Worm (Caenorhabditis elegans) whole organism, young adult: ENCODE measurements around the gene ins-11.

Source experiments
- B0019.2 ChIP-seq: fragments of 200-800 bp; sonication (Bioruptor generic); conservative IDR thresholded peaks from 2 replicates; pipeline ENCODE4 v1.3.6; 2022; ENCODE audit warnings: missing genetic modification reagents, missing genetic modification characterization, missing compliant biosample characterization
- B0035.1 ChIP-seq: sonication (generic microtip); optimal IDR thresholded peaks from 2 replicates; lab custom pipeline; 2016; ENCODE audit warnings: missing genetic modification characterization, mild to moderate bottlenecking, missing compliant biosample characterization, missing genotype, missing genetic modification reagents
- B0261.1 ChIP-seq: sonication (generic microtip); optimal IDR thresholded peaks from 2 replicates; lab custom pipeline; 2016; ENCODE audit warnings: mild to moderate bottlenecking, missing genetic modification characterization, moderate library complexity, missing compliant biosample characterization
- C06A6.2 ChIP-seq: fragments of 200-800 bp; sonication (Bioruptor generic); conservative IDR thresholded peaks from 2 replicates; pipeline ENCODE4 v1.3.6; 2022; ENCODE audit warnings: missing genetic modification characterization, missing compliant biosample characterization
- C17E4.6 ChIP-seq: fragments of 200-800 bp; sonication (Bioruptor generic); IDR thresholded peaks from 2 replicates; pipeline ENCODE4 v1.3.6; 2022; ENCODE audit warnings: missing genetic modification reagents, missing genetic modification characterization, missing compliant biosample characterization
- F33H1.4 ChIP-seq: fragments of 200-800 bp; sonication (Bioruptor generic); IDR thresholded peaks from 2 replicates; pipeline ENCODE4 v1.3.6; 2022; ENCODE audit warnings: missing genetic modification reagents, missing genetic modification characterization, missing compliant biosample characterization
- F57A8.1 ChIP-seq: fragments of 200-800 bp; sonication (Bioruptor generic); optimal IDR thresholded peaks from 2 replicates; lab custom pipeline; 2018; ENCODE audit warnings: mild to moderate bottlenecking, missing genetic modification characterization, moderate library complexity, missing compliant biosample characterization
- Y53F4B.3 ChIP-seq: fragments of 200-800 bp; sonication (Bioruptor generic); IDR thresholded peaks from 2 replicates; pipeline ENCODE4 v1.3.6; 2022; ENCODE audit warnings: missing genetic modification reagents, missing genetic modification characterization, missing compliant biosample characterization
- Y95B8A.8 ChIP-seq: fragments of 200-800 bp; sonication (Bioruptor generic); IDR thresholded peaks from 2 replicates; pipeline ENCODE4 v1.3.6; 2022; ENCODE audit warnings: missing genetic modification reagents, missing genetic modification characterization, missing compliant biosample characterization
- ZK185.1 ChIP-seq: sonication (generic microtip); optimal IDR thresholded peaks from 2 replicates; lab custom pipeline; 2016; ENCODE audit warnings: mild to moderate bottlenecking, missing genetic modification characterization, missing compliant biosample characterization; ENCODE audit not compliant: poor library complexity, severe bottlenecking
- aptf-2 ChIP-seq: fragments of 200-800 bp; sonication (Bioruptor generic); conservative IDR thresholded peaks from 2 replicates; pipeline ENCODE4 v1.3.6; 2022; ENCODE audit warnings: missing genetic modification reagents, missing genetic modification characterization, missing compliant biosample characterization
- attf-6 ChIP-seq: fragments of 200-800 bp; sonication (Bioruptor generic); IDR thresholded peaks from 2 replicates; pipeline ENCODE4 v1.3.6; 2022; ENCODE audit warnings: missing genetic modification reagents, missing genetic modification characterization, missing compliant biosample characterization
- ccch-3 ChIP-seq: fragments of 200-800 bp; sonication (Bioruptor generic); optimal IDR thresholded peaks from 2 replicates; lab custom pipeline; 2018; ENCODE audit warnings: mild to moderate bottlenecking, missing genetic modification characterization, missing compliant biosample characterization
- cebp-1 ChIP-seq, 2 experiments: fragments of 200-800 bp in 1 of 2; sonication (Bioruptor generic) in 1 of 2; sonication (generic microtip) in 1 of 2; IDR thresholded peaks in 1 of 2; optimal IDR thresholded peaks in 1 of 2; 2 replicates each; pipeline versions ENCODE4 v1.3.6 to Lab custom; 2017 to 2022; ENCODE audit warnings: missing compliant biosample characterization in 2 of 2, missing genetic modification characterization in 2 of 2, mild to moderate bottlenecking in 1 of 2, missing genetic modification reagents in 1 of 2, moderate library complexity in 1 of 2
- cebp-2 ChIP-seq: fragments of 200-800 bp; sonication (Bioruptor generic); IDR thresholded peaks from 2 replicates; pipeline ENCODE4 v1.3.6; 2022; ENCODE audit warnings: missing genetic modification characterization, missing compliant biosample characterization
- ceh-100 ChIP-seq: fragments of 200-800 bp; sonication (Bioruptor generic); IDR thresholded peaks from 2 replicates; pipeline ENCODE4 v1.3.6; 2022; ENCODE audit warnings: missing genetic modification reagents, missing genetic modification characterization, missing compliant biosample characterization
- ceh-27 ChIP-seq: fragments of 200-800 bp; sonication (Bioruptor generic); optimal IDR thresholded peaks from 2 replicates; lab custom pipeline; 2018; ENCODE audit warnings: mild to moderate bottlenecking, missing genetic modification characterization, moderate library complexity, missing compliant biosample characterization
- ceh-40 ChIP-seq: fragments of 200-800 bp; sonication (Bioruptor generic); IDR thresholded peaks from 2 replicates; pipeline ENCODE4 v1.3.6; 2022; ENCODE audit warnings: missing genetic modification characterization, missing compliant biosample characterization
- ceh-79 ChIP-seq: sonication (generic microtip); optimal IDR thresholded peaks from 2 replicates; lab custom pipeline; 2017; ENCODE audit warnings: mild to moderate bottlenecking, missing genetic modification characterization, missing compliant biosample characterization
- chd-7 ChIP-seq: sonication (generic microtip); optimal IDR thresholded peaks from 2 replicates; lab custom pipeline; 2016; ENCODE audit warnings: mild to moderate bottlenecking, missing genetic modification characterization, moderate library complexity, missing compliant biosample characterization
- die-1 ChIP-seq: sonication (generic microtip); optimal IDR thresholded peaks from 2 replicates; lab custom pipeline; 2016; ENCODE audit warnings: missing genotype, mild to moderate bottlenecking, missing genetic modification characterization, missing compliant biosample characterization
- dox-1 ChIP-seq: fragments of 200-800 bp; sonication (Bioruptor generic); IDR thresholded peaks from 2 replicates; pipeline ENCODE4 v1.3.6; 2022; ENCODE audit warnings: missing genetic modification reagents, missing genetic modification characterization, missing compliant biosample characterization
- dpl-1 ChIP-seq: fragments of 150-350 bp; optimal IDR thresholded peaks from 2 replicates; lab custom pipeline; 2014; ENCODE audit warnings: missing biosample characterization, missing genetic modification reagents, missing genetic modification characterization
- gei-17 ChIP-seq: fragments of 200-800 bp; sonication (Bioruptor generic); optimal IDR thresholded peaks from 2 replicates; lab custom pipeline; 2018; ENCODE audit warnings: mild to moderate bottlenecking, missing genetic modification characterization, missing compliant biosample characterization
- hlh-26 ChIP-seq: fragments of 200-800 bp; sonication (Bioruptor generic); conservative IDR thresholded peaks from 2 replicates; pipeline ENCODE4 v1.3.6; 2022; ENCODE audit warnings: missing genetic modification reagents, missing genetic modification characterization, missing compliant biosample characterization
- hrde-1 ChIP-seq: sonication (generic microtip); optimal IDR thresholded peaks from 2 replicates; lab custom pipeline; 2016; ENCODE audit warnings: missing genetic modification characterization, mild to moderate bottlenecking, missing compliant biosample characterization, moderate library complexity, missing genotype, missing genetic modification reagents, borderline replicate concordance
- lag-1 ChIP-seq: fragments of 200-800 bp; sonication (Bioruptor generic); IDR thresholded peaks from 2 replicates; pipeline ENCODE4 v1.3.6; 2022; ENCODE audit warnings: missing genetic modification reagents, missing genetic modification characterization, missing compliant biosample characterization
- let-607 ChIP-seq, 2 experiments: fragments of 200-800 bp in 1 of 2; sonication (Bioruptor generic) in 1 of 2; sonication (generic microtip) in 1 of 2; optimal IDR thresholded peaks; 2 replicates each; lab custom pipeline; 2016 to 2018; ENCODE audit warnings: mild to moderate bottlenecking in 2 of 2, missing compliant biosample characterization in 2 of 2, missing genetic modification characterization in 2 of 2, moderate library complexity in 2 of 2, missing genotype in 1 of 2
- lin-26 ChIP-seq: fragments of 200-800 bp; sonication (Bioruptor generic); IDR thresholded peaks from 2 replicates; pipeline ENCODE4 v1.3.6; 2022; ENCODE audit warnings: missing genetic modification reagents, missing genetic modification characterization, missing compliant biosample characterization
- lin-35 ChIP-seq, 3 experiments: fragments of 150-350 bp in 2 of 3; sonication (generic microtip) in 1 of 3; optimal IDR thresholded peaks; 2 replicates each; lab custom pipeline; 2014 to 2018; ENCODE audit warnings: missing biosample characterization in 3 of 3, missing genetic modification characterization in 3 of 3, missing genetic modification reagents in 3 of 3
- lin-40 ChIP-seq: sonication (generic microtip); optimal IDR thresholded peaks from 2 replicates; lab custom pipeline; 2016; ENCODE audit warnings: missing genetic modification characterization, mild to moderate bottlenecking, missing compliant biosample characterization, missing genotype, missing genetic modification reagents
- lsl-1 ChIP-seq: fragments of 200-800 bp; sonication (Bioruptor generic); optimal IDR thresholded peaks from 2 replicates; lab custom pipeline; 2018; ENCODE audit warnings: mild to moderate bottlenecking, missing genetic modification characterization, moderate library complexity, missing compliant biosample characterization
- mcd-1 ChIP-seq: fragments of 200-800 bp; sonication (Bioruptor generic); IDR thresholded peaks from 2 replicates; pipeline ENCODE4 v1.3.6; 2022; ENCODE audit warnings: missing genetic modification reagents, missing genetic modification characterization, missing compliant biosample characterization
- mel-28 ChIP-seq: sonication (generic microtip); optimal IDR thresholded peaks from 2 replicates; lab custom pipeline; 2016; ENCODE audit warnings: borderline replicate concordance, mild to moderate bottlenecking, missing genetic modification characterization, missing compliant biosample characterization
- mxl-1 ChIP-seq: sonication (generic microtip); optimal IDR thresholded peaks from 2 replicates; lab custom pipeline; 2016; ENCODE audit warnings: missing genetic modification characterization, missing compliant biosample characterization
- nfyb-1 ChIP-seq: fragments of 200-800 bp; sonication (Bioruptor generic); IDR thresholded peaks from 2 replicates; pipeline ENCODE4 v1.3.6; 2022; ENCODE audit warnings: missing genetic modification reagents, missing genetic modification characterization, missing compliant biosample characterization
- nhr-90 ChIP-seq: sonication (generic microtip); optimal IDR thresholded peaks from 2 replicates; lab custom pipeline; 2016; ENCODE audit warnings: missing genotype, mild to moderate bottlenecking, missing genetic modification characterization, missing compliant biosample characterization
- repo-1 ChIP-seq: sonication (generic microtip); optimal IDR thresholded peaks from 2 replicates; lab custom pipeline; 2017; ENCODE audit warnings: mild to moderate bottlenecking, missing genetic modification characterization, missing compliant biosample characterization
- rpc-1 ChIP-seq, 2 experiments: fragments of 150-350 bp in 1 of 2; sonication (generic microtip) in 1 of 2; optimal IDR thresholded peaks; 2 replicates each; lab custom pipeline; 2014 to 2018; ENCODE audit warnings: missing biosample characterization in 1 of 2, missing genetic modification characterization in 1 of 2, missing genetic modification reagents in 1 of 2, missing genotype in 1 of 2
- sdz-38 ChIP-seq: sonication (generic microtip); optimal IDR thresholded peaks from 2 replicates; lab custom pipeline; 2016; ENCODE audit warnings: missing genotype, missing genetic modification characterization, missing compliant biosample characterization
- snpc-3.4 ChIP-seq: sonication (generic microtip); optimal IDR thresholded peaks from 2 replicates; lab custom pipeline; 2017; ENCODE audit warnings: missing genetic modification characterization, mild to moderate bottlenecking, missing compliant biosample characterization, antibody characterized with exemption, moderate library complexity, missing genotype, missing genetic modification reagents
- sptf-2 ChIP-seq: fragments of 200-800 bp; sonication (Bioruptor generic); optimal IDR thresholded peaks from 2 replicates; lab custom pipeline; 2018; ENCODE audit warnings: mild to moderate bottlenecking, missing genetic modification characterization, missing compliant biosample characterization
- tbp1 ChIP-seq: fragments of 200-800 bp; sonication (Bioruptor generic); optimal IDR thresholded peaks from 2 replicates; lab custom pipeline; 2018; ENCODE audit warnings: mild to moderate bottlenecking, missing genetic modification characterization, missing compliant biosample characterization
- tlf-1 ChIP-seq: fragments of 200-800 bp; sonication (Bioruptor generic); optimal IDR thresholded peaks from 2 replicates; lab custom pipeline; 2018; ENCODE audit warnings: mild to moderate bottlenecking, missing genetic modification characterization, missing compliant biosample characterization
- ztf-18 ChIP-seq: sonication (generic microtip); optimal IDR thresholded peaks from 2 replicates; lab custom pipeline; 2016; ENCODE audit warnings: missing genotype, mild to moderate bottlenecking, missing genetic modification characterization, missing compliant biosample characterization
- ztf-25 ChIP-seq: fragments of 200-800 bp; sonication (Bioruptor generic); IDR thresholded peaks from 2 replicates; pipeline ENCODE4 v1.3.6; 2022; ENCODE audit warnings: missing genetic modification reagents, missing genetic modification characterization, missing compliant biosample characterization
- ztf-26 ChIP-seq: sonication (generic microtip); optimal IDR thresholded peaks from 2 replicates; lab custom pipeline; 2017; ENCODE audit warnings: missing genetic modification characterization, missing compliant biosample characterization

Gene ins-11

ce11 chrII:5577060-5577459 is 20.5 kb downstream of the ins-11 start:
- TF ChIP-seq ztf-26 (tag; lab: Kevin White, UChicago) = peak; percentile 7
- peak; percentile 56 for TF ChIP-seq chd-7
- TF ChIP-seq cebp-1 (GFP tag; IDR thresholded peaks at IDR 0.05; lab: Robert Waterston, UW) = no peak
- no peak for TF ChIP-seq cebp-1 (tag; optimal IDR thresholded peaks at IDR 0.05; lab: Kevin White, UChicago)
- peak; percentile 72; the same call in 1 of the 2 replicates for TF ChIP-seq nfyb-1 (GFP tag; lab: Robert Waterston, UW)
- no peak for TF ChIP-seq ztf-25 (GFP tag; lab: Robert Waterston, UW)
- no peak for TF ChIP-seq ccch-3 (GFP tag; lab: Kevin White, UChicago)
- TF ChIP-seq lin-26 (GFP tag; lab: Robert Waterston, UW) = peak; percentile 86
- no peak for TF ChIP-seq B0019.2
- TF ChIP-seq C06A6.2 (GFP tag; lab: Robert Waterston, UW) = no peak
- no peak for TF ChIP-seq dpl-1 (GFP tag; lab: Kevin White, UChicago)
- TF ChIP-seq aptf-2 (GFP tag; lab: Robert Waterston, UW) = 0 out of 2 replicates have a peak, but pooled peaks have one; percentile 30
- TF ChIP-seq hrde-1 (tag; lab: Kevin White, UChicago) = no peak
- TF ChIP-seq hlh-26 = no peak
- peak; percentile 80 for TF ChIP-seq rpc-1 (optimal IDR thresholded peaks at IDR 0.05; lab: Kevin White, UChicago)
- TF ChIP-seq rpc-1 (tag; optimal IDR thresholded peaks at IDR 0.05; lab: Kevin White, UChicago) = peak; percentile 88
- peak in 1 of 3 experiments; percentile 62 for TF ChIP-seq lin-35 (GFP tag; optimal IDR thresholded peaks at IDR 0.05; lab: Kevin White, UChicago)
- peak; percentile 50 for TF ChIP-seq ceh-27 (GFP tag; lab: Kevin White, UChicago)
- TF ChIP-seq let-607 (tag; optimal IDR thresholded peaks at IDR 0.05; lab: Kevin White, UChicago) = peak; percentile 17 to 31
- TF ChIP-seq tlf-1 (GFP tag; lab: Kevin White, UChicago) = no peak
- peak; percentile 69 for TF ChIP-seq die-1 (tag; lab: Kevin White, UChicago)
- peak; percentile 8 for TF ChIP-seq lsl-1
- no peak for TF ChIP-seq mel-28 (tag; lab: Kevin White, UChicago)
- peak; percentile 53; the same call in 1 of the 2 replicates for TF ChIP-seq ceh-100 (GFP tag; lab: Robert Waterston, UW)
- TF ChIP-seq ztf-18 = peak; percentile 47
- no peak for TF ChIP-seq sdz-38 (tag; lab: Kevin White, UChicago)
- TF ChIP-seq gei-17 = no peak
- TF ChIP-seq attf-6 (GFP tag; lab: Robert Waterston, UW) = peak; percentile 70
- TF ChIP-seq mxl-1 (tag; lab: Kevin White, UChicago) = peak; percentile 41
- peak; percentile 99 for TF ChIP-seq tbp1 (GFP tag; lab: Kevin White, UChicago)
- peak; percentile 15 for TF ChIP-seq repo-1
- TF ChIP-seq lag-1 (GFP tag; lab: Robert Waterston, UW) = no peak
- TF ChIP-seq sptf-2 (GFP tag; lab: Kevin White, UChicago) = no peak
- no peak for TF ChIP-seq ceh-79 (tag; lab: Kevin White, UChicago)
- 0 out of 2 replicates have a peak, but pooled peaks have one; percentile 30 for TF ChIP-seq Y53F4B.3
- 0 out of 2 replicates have a peak, but pooled peaks have one; percentile 46 for TF ChIP-seq mcd-1 (GFP tag; lab: Robert Waterston, UW)
- TF ChIP-seq F33H1.4 = peak; percentile 27; the same call in 1 of the 2 replicates
- no peak for TF ChIP-seq F57A8.1 (GFP tag; lab: Kevin White, UChicago)
- TF ChIP-seq Y95B8A.8 = no peak
- peak; percentile 71 for TF ChIP-seq dox-1
- peak; percentile 90 for TF ChIP-seq B0261.1 (tag; lab: Kevin White, UChicago)
- peak; percentile 60; the same call in 1 of the 2 replicates for TF ChIP-seq cebp-2
- TF ChIP-seq B0035.1 (tag; lab: Kevin White, UChicago) = peak; percentile 15
- TF ChIP-seq lin-40 (tag; lab: Kevin White, UChicago) = peak; percentile 48
- TF ChIP-seq snpc-3.4 (tag; lab: Kevin White, UChicago) = peak; percentile 22
- TF ChIP-seq ceh-40 (GFP tag; lab: Robert Waterston, UW) = peak; percentile 59; the same call in 1 of the 2 replicates
- peak; percentile 66 for TF ChIP-seq nhr-90
- TF ChIP-seq C17E4.6 (GFP tag; lab: Robert Waterston, UW) = no peak
- peak; percentile 51 for TF ChIP-seq ZK185.1 (tag; lab: Kevin White, UChicago)
